Worm (Caenorhabditis elegans) whole organism, L1 larva: ENCODE results near the gene Y73F8A.15.
A peak's percentile ranks its signal among the peaks of the same experiment; 100 is the strongest.
"Not testable (repeated sequence)": the region's sequence is repeated elsewhere in the genome, so short reads cannot be mapped to it uniquely, and the experiment has no call there.

Experiments used
- C04F5.9 ChIP-seq: sonication (generic microtip); optimal IDR thresholded peaks from 2 replicates; lab custom pipeline; 2016; ENCODE audit warnings: missing genetic modification characterization, missing compliant biosample characterization
- C16A3.4 ChIP-seq: fragments of 150-350 bp; optimal IDR thresholded peaks from 2 replicates; lab custom pipeline; 2014; ENCODE audit warnings: missing biosample characterization, missing genetic modification characterization
- aha-1 ChIP-seq: fragments of 150-350 bp; optimal IDR thresholded peaks from 2 replicates; lab custom pipeline; 2014; ENCODE audit warnings: missing biosample characterization, missing genetic modification characterization
- alr-1 ChIP-seq: fragments of 200-800 bp; sonication (Bioruptor generic); optimal IDR thresholded peaks from 2 replicates; lab custom pipeline; 2018; ENCODE audit warnings: borderline replicate concordance, mild to moderate bottlenecking, missing genetic modification characterization, missing compliant biosample characterization
- ama-1 ChIP-seq: fragments of 150-350 bp; optimal IDR thresholded peaks from 2 replicates; lab custom pipeline; 2014
- dpl-1 ChIP-seq, 3 experiments: fragments of 150-350 bp in 2 of 3; sonication (generic microtip) in 1 of 3; optimal IDR thresholded peaks; 2 replicates each; lab custom pipeline; 2014 to 2017; ENCODE audit warnings: missing biosample characterization in 3 of 3, missing genetic modification characterization in 3 of 3, missing genetic modification reagents in 3 of 3
- efl-1 ChIP-seq, 4 experiments: fragments of 150-350 bp; optimal IDR thresholded peaks in 3 of 4; peaks in 1 of 4; 1 replicate in 1 of 4; 2 replicates in 3 of 4; lab custom pipeline; 2014; ENCODE audit warnings: missing biosample characterization in 2 of 4, missing genetic modification characterization in 2 of 4, missing genetic modification reagents in 2 of 4
- efl-3 ChIP-seq: fragments of 200-800 bp; sonication (Bioruptor generic); optimal IDR thresholded peaks from 2 replicates; lab custom pipeline; 2018; ENCODE audit warnings: mild to moderate bottlenecking, missing genetic modification characterization, missing compliant biosample characterization
- egl-27 ChIP-seq, 2 experiments: fragments of 150-350 bp in 1 of 2; sonication (generic microtip); optimal IDR thresholded peaks; 3 replicates each; lab custom pipeline; 2017 to 2018; ENCODE audit warnings: missing biosample characterization in 2 of 2, missing genetic modification characterization in 2 of 2, missing genetic modification reagents in 2 of 2
- fkh-10 ChIP-seq: sonication (generic microtip); optimal IDR thresholded peaks from 2 replicates; lab custom pipeline; 2017; ENCODE audit warnings: missing biosample characterization, missing genetic modification reagents, missing genetic modification characterization
- fkh-8 ChIP-seq: sonication (generic microtip); optimal IDR thresholded peaks from 2 replicates; lab custom pipeline; 2016; ENCODE audit warnings: mild to moderate bottlenecking, missing genetic modification characterization, missing compliant biosample characterization
- fos-1 ChIP-seq: fragments of 150-350 bp; optimal IDR thresholded peaks from 2 replicates; lab custom pipeline; 2014; ENCODE audit warnings: missing biosample characterization, missing genetic modification characterization
- hpl-2 ChIP-seq: fragments of 150-350 bp; optimal IDR thresholded peaks from 2 replicates; lab custom pipeline; 2014; ENCODE audit warnings: missing biosample characterization, missing genetic modification reagents, missing genetic modification characterization
- jun-1 ChIP-seq: fragments of 150-350 bp; optimal IDR thresholded peaks from 2 replicates; lab custom pipeline; 2014; ENCODE audit warnings: missing biosample characterization, missing genetic modification reagents, missing genetic modification characterization
- lin-35 ChIP-seq, 2 experiments: fragments of 150-350 bp; optimal IDR thresholded peaks; 2 replicates each; lab custom pipeline; 2014; ENCODE audit warnings: missing biosample characterization in 2 of 2, missing genetic modification characterization in 2 of 2, missing genetic modification reagents in 2 of 2
- lir-3 ChIP-seq: sonication (generic microtip); optimal IDR thresholded peaks from 2 replicates; lab custom pipeline; 2016; ENCODE audit warnings: mild to moderate bottlenecking, missing genetic modification characterization, moderate library complexity, missing compliant biosample characterization; ENCODE audit not compliant: poor library complexity
- mef-2 ChIP-seq: fragments of 150-350 bp; optimal IDR thresholded peaks from 2 replicates; lab custom pipeline; 2014; ENCODE audit warnings: missing biosample characterization, missing genetic modification characterization
- nhr-11 ChIP-seq: fragments of 150-350 bp; optimal IDR thresholded peaks from 2 replicates; lab custom pipeline; 2014; ENCODE audit warnings: missing biosample characterization, missing genetic modification characterization
- nhr-12 ChIP-seq: sonication (generic microtip); optimal IDR thresholded peaks from 2 replicates; lab custom pipeline; 2017; ENCODE audit warnings: missing biosample characterization, missing genetic modification characterization
- nhr-28 ChIP-seq: fragments of 150-350 bp; optimal IDR thresholded peaks from 2 replicates; lab custom pipeline; 2014; ENCODE audit warnings: missing biosample characterization, missing genetic modification characterization
- nhr-76 ChIP-seq: sonication (generic microtip); optimal IDR thresholded peaks from 2 replicates; lab custom pipeline; 2017; ENCODE audit warnings: missing biosample characterization, missing genetic modification characterization
- nhr-77 ChIP-seq: fragments of 150-350 bp; optimal IDR thresholded peaks from 2 replicates; lab custom pipeline; 2014; ENCODE audit warnings: missing biosample characterization, missing genetic modification characterization
- nhr-85 ChIP-seq: sonication (generic microtip); peaks from one replicate; lab custom pipeline; 2016; ENCODE audit warnings: missing genetic modification characterization, inconsistent platforms, missing compliant biosample characterization
- nhr-90 ChIP-seq: sonication (generic microtip); optimal IDR thresholded peaks from 2 replicates; lab custom pipeline; 2016; ENCODE audit warnings: mild to moderate bottlenecking, missing genetic modification characterization, missing compliant biosample characterization; ENCODE audit not compliant: poor library complexity
- pax-3 ChIP-seq: fragments of 200-800 bp; sonication (Bioruptor generic); optimal IDR thresholded peaks from 2 replicates; lab custom pipeline; 2018; ENCODE audit warnings: mild to moderate bottlenecking, missing genetic modification characterization, moderate library complexity, missing compliant biosample characterization
- rnt-1 ChIP-seq: sonication (generic microtip); optimal IDR thresholded peaks from 2 replicates; lab custom pipeline; 2016; ENCODE audit warnings: mild to moderate bottlenecking, missing genetic modification characterization, moderate library complexity, missing compliant biosample characterization
- snpc-4 ChIP-seq: fragments of 150-350 bp; optimal IDR thresholded peaks from 2 replicates; lab custom pipeline; 2014; ENCODE audit warnings: missing biosample characterization, missing genetic modification characterization
- snu-23 ChIP-seq: sonication (generic microtip); optimal IDR thresholded peaks from 2 replicates; lab custom pipeline; 2016; ENCODE audit warnings: missing genetic modification characterization, missing compliant biosample characterization
- sox-4 ChIP-seq: sonication (generic microtip); optimal IDR thresholded peaks from 2 replicates; lab custom pipeline; 2016; ENCODE audit warnings: missing genetic modification characterization, missing compliant biosample characterization
- tbx-2 ChIP-seq: sonication (generic microtip); optimal IDR thresholded peaks from 2 replicates; lab custom pipeline; 2016; ENCODE audit warnings: missing genetic modification characterization, missing compliant biosample characterization
- xbp-1 ChIP-seq: sonication (generic microtip); optimal IDR thresholded peaks from 2 replicates; lab custom pipeline; 2016; ENCODE audit warnings: missing genetic modification characterization, missing compliant biosample characterization
- ztf-4 ChIP-seq: fragments of 150-350 bp; optimal IDR thresholded peaks from 2 replicates; lab custom pipeline; 2014; ENCODE audit warnings: missing biosample characterization, missing genetic modification characterization

Gene Y73F8A.15

ce11 chrIV:15302151-15302550 lies 19.2 kb upstream of the Y73F8A.15 start, which contains the start of gene best-21:
Gene best-21 (plus strand): TSS chrIV:15302451.
- no peak for TF ChIP-seq fos-1 (tag; lab: Kevin White, UChicago)
- TF ChIP-seq jun-1 (tag; lab: Kevin White, UChicago), result no peak

ce11 chrIV:15310965-15311364 lies 10.4 kb upstream of the Y73F8A.15 start:
- peak; percentile 72 for TF ChIP-seq nhr-85 (tag; lab: Kevin White, UChicago)

- TF ChIP-seq nhr-90; lir-3; hpl-2 (GFP tag; lab: Kevin White, UChicago): not testable (repeated sequence)
Measured at ce11 chrIV:15311590-15311989, 9.8 kb upstream of the Y73F8A.15 start, which contains the start of gene Y73F8A.12. Gene Y73F8A.12 (minus strand): TSS chrIV:15311690.

- peak; percentile 11 for TF ChIP-seq snu-23 (GFP tag; lab: Kevin White, UChicago)
- peak in 1 of 2 experiments; percentile 38 for TF ChIP-seq lin-35 (GFP tag; optimal IDR thresholded peaks at IDR 0.05; lab: Kevin White, UChicago)
- TF ChIP-seq dpl-1 (GFP tag; optimal IDR thresholded peaks at IDR 0.05; lab: Kevin White, UChicago), result peak in 1 of 3 experiments; percentile 9
- peak in 1 of 2 experiments; percentile 20 for TF ChIP-seq efl-1 (optimal IDR thresholded peaks at IDR 0.05; lab: Kevin White, UChicago)
- no peak for TF ChIP-seq efl-1 (GFP tag; optimal IDR thresholded peaks at IDR 0.05 in 1 of 2; lab: Kevin White, UChicago)
- no peak for TF ChIP-seq egl-27 (tag; optimal IDR thresholded peaks at IDR 0.05; lab: Kevin White, UChicago)
Measured at ce11 chrIV:15312008-15312407, 9.4 kb upstream of the Y73F8A.15 start, which contains the start of gene Y73F8A.13. Gene Y73F8A.13 (plus strand): TSS chrIV:15312247.

ce11 chrIV:15315502-15315901 lies 5.9 kb upstream of the Y73F8A.15 start:
- no peak for TF ChIP-seq C04F5.9
- TF ChIP-seq ztf-4, result no peak
- peak; percentile 14 for TF ChIP-seq nhr-85 (tag; lab: Kevin White, UChicago)
- TF ChIP-seq nhr-28, result no peak
- TF ChIP-seq, all 84 proteins: peak for 1

- TF ChIP-seq rnt-1; C16A3.4 (tag; lab: Kevin White, UChicago); fkh-8 (tag; lab: Kevin White, UChicago): not testable (repeated sequence)
- TF ChIP-seq, all 84 proteins: peak for 0; not testable (repeated sequence) for 84
Measured at ce11 chrIV:15318982-15319381, 2.4 kb upstream of the Y73F8A.15 start, which contains the start of gene Y73F8A.14. Gene Y73F8A.14 (minus strand): TSS chrIV:15319082.

- TF ChIP-seq fos-1 (tag; lab: Kevin White, UChicago) (no peak), nhr-12 (no peak), xbp-1 (tag; lab: Kevin White, UChicago) (no peak), alr-1 (tag; lab: Kevin White, UChicago) (no peak), nhr-11 (tag; lab: Kevin White, UChicago) (no peak), fkh-10 (GFP tag; lab: Kevin White, UChicago) (no peak), nhr-76 (tag; lab: Kevin White, UChicago) (no peak), sox-4 (no peak), snu-23 (GFP tag; lab: Kevin White, UChicago) (no peak), rnt-1 (no peak), mef-2 (tag; lab: Kevin White, UChicago) (no peak), snpc-4 (tag; lab: Kevin White, UChicago) (no peak), ama-1 (lab: Kevin White, UChicago) (no peak), pax-3 (no peak), lir-3 (no peak), efl-3 (GFP tag; lab: Kevin White, UChicago) (no peak), tbx-2 (tag; lab: Kevin White, UChicago) (no peak), lin-35 (GFP tag; optimal IDR thresholded peaks at IDR 0.05; lab: Kevin White, UChicago) (no peak), nhr-77 (tag; lab: Kevin White, UChicago) (no peak), aha-1 (tag; lab: Kevin White, UChicago) (no peak)
Measured at ce11 chrIV:15323593-15323992, 2.2 kb downstream of the Y73F8A.15 start, which contains the start of gene tbx-39. Gene tbx-39 (plus strand): TSS chrIV:15323893.
